Worm (Caenorhabditis elegans): Measurements from ENCODE around the gene scd-2.

DNA sequence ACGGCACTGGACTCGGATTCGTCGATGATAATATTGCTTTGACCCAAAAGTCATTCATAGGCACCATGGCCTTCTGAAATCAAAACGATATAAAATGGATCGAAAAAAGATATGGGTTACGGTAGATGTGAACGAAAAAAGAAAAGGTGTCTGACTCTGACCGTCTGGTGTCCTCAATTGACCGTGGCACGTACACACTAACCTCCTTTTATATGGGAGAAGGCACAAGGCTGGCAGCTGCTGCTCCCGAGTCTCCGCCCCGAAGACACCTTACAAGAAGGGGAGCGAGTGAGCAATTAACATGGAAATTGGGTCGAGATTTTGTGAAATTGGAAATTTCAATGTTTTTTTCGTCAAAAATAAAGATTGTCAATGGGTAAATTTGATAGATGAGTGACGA is 48.5 kb downstream of the scd-2 start, which contains the start of gene egl-46:
- TF ChIP-seq dao-5 (tag; optimal IDR thresholded peaks at IDR 0.05) (no peak), him-1 (tag; optimal IDR thresholded peaks at IDR 0.05) (no peak)

Data from whole organism, L4/young adult.